Fruit fly (Drosophila melanogaster): ENCODE data around the gene brk.

DNA sequence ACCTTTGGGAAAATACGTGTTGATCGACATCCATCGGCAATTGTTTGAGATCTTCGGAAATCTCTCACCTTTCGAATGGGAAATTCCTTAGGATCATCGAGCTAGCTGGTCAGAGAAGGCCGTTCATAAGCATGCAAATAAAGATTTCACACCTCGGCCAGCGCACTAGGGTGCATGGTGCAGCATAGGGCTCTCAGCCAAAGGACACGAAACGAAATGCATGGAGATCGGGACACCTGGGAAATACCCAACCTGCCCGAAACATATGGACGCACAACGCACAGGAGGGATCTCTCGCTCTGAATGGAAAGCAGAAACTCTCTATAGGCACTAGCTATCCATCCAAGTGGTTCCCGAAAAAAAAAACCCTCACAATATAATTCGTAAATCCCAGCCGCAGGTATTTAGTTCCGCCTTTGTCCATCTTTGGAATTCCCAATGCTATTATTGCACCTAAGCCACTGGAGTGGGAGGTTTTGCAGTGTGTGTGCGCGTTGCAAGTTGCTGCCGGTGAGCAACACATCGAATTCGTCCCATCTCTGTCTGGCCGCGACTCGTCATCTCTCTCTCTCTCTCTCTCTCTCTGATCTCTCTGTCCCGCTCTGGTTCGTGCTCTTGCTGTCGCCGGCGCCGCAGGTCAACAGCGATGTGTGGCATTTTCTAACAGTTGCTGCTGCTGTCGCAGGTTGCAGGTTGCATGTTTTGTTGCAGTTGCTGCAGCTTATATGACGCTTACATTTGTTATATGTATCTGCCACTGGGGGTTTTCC lies 12.9 kb downstream of the brk start:
- TF ChIP-seq ap (GFP tag; IDR thresholded peaks at IDR 0.05) (no peak), Gsc (GFP tag; IDR thresholded peaks at IDR 0.05) (no peak), Ravus (GFP tag; IDR thresholded peaks at IDR 0.05) (no peak)
